Worm (Caenorhabditis elegans): Measurements from ENCODE around the gene cysl-4.

ce11 chrV:2027787-2028186 lies 23.0 kb downstream of the cysl-4 start, which contains the start of gene srab-13:
- no peak for TF ChIP-seq skn-1 (tag; optimal IDR thresholded peaks at IDR 0.05)
- no peak for TF ChIP-seq ama-1 (optimal IDR thresholded peaks at IDR 0.05)
- no peak for TF ChIP-seq jun-1 (tag; optimal IDR thresholded peaks at IDR 0.05)
- no peak for TF ChIP-seq nhr-28 (tag; optimal IDR thresholded peaks at IDR 0.05)
- no peak for TF ChIP-seq lin-15B (tag; optimal IDR thresholded peaks at IDR 0.05)
- no peak for TF ChIP-seq nhr-23 (tag; optimal IDR thresholded peaks at IDR 0.05)
- TF ChIP-seq zag-1 (tag; optimal IDR thresholded peaks at IDR 0.05), result no peak
- TF ChIP-seq nfya-1 (tag; optimal IDR thresholded peaks at IDR 0.05; ENCODE audit: insufficient read depth), result no peak

Measured in whole organism, L3 larva.